Fruit fly (Drosophila melanogaster) whole organism, embryonic: ENCODE results near the gene CG6067.

ENCODE experiments used
- Ada2b ChIP-seq: fragments of 200-800 bp; sonication (Bioruptor generic); IDR thresholded peaks from 2 replicates; pipeline ENCODE4 v1.3.6; 2022; ENCODE audit warnings: missing biosample characterization, missing genetic modification characterization
- BtbVII ChIP-seq: fragments of 200-800 bp; sonication (Bioruptor generic); optimal IDR thresholded peaks from 3 replicates; lab custom pipeline; 2017; ENCODE audit warnings: missing biosample characterization, mild to moderate bottlenecking, missing genetic modification characterization
- CG10209 ChIP-seq: fragments of 200-800 bp; sonication (Bioruptor generic); optimal IDR thresholded peaks from 3 replicates; lab custom pipeline; 2017; ENCODE audit warnings: missing biosample characterization, mild to moderate bottlenecking, missing genetic modification characterization, missing genetic modification reagents
- CG10321 ChIP-seq: fragments of 200-800 bp; sonication (Bioruptor generic); IDR thresholded peaks from 2 replicates; pipeline ENCODE4 v1.3.6; 2022; ENCODE audit warnings: missing biosample characterization, missing genetic modification characterization
- CG11093 ChIP-seq: fragments of 200-800 bp; sonication (Bioruptor generic); IDR thresholded peaks from 3 replicates; pipeline ENCODE4 v1.3.6; 2022; ENCODE audit warnings: missing biosample characterization, missing genetic modification characterization
- CG11247 ChIP-seq: fragments of 200-800 bp; sonication (Bioruptor generic); IDR thresholded peaks from 2 replicates; pipeline ENCODE4 v1.3.6; 2022; ENCODE audit warnings: missing biosample characterization, missing genetic modification characterization
- CG11504 ChIP-seq: fragments of 200-800 bp; sonication (Bioruptor generic); optimal IDR thresholded peaks from 3 replicates; lab custom pipeline; 2019; ENCODE audit warnings: missing biosample characterization, mild to moderate bottlenecking, missing genetic modification characterization, moderate library complexity
- CG1233 ChIP-seq: fragments of 200-800 bp; sonication (Bioruptor generic); optimal IDR thresholded peaks from 4 replicates; lab custom pipeline; 2018; ENCODE audit warnings: missing biosample characterization, mild to moderate bottlenecking, missing genetic modification characterization
- CG13775 ChIP-seq: fragments of 200-800 bp; sonication (Bioruptor generic); optimal IDR thresholded peaks from 3 replicates; lab custom pipeline; 2017; ENCODE audit warnings: missing biosample characterization, mild to moderate bottlenecking, missing genetic modification characterization
- CG16779 ChIP-seq: fragments of 200-800 bp; sonication (Bioruptor generic); IDR thresholded peaks from 2 replicates; pipeline ENCODE4 v1.3.6; 2022; ENCODE audit warnings: missing biosample characterization, missing genetic modification characterization
- CG16813 ChIP-seq: fragments of 200-800 bp; sonication (Bioruptor generic); IDR thresholded peaks from 3 replicates; pipeline ENCODE4 v1.3.6; 2022; ENCODE audit warnings: missing biosample characterization, missing genetic modification characterization; ENCODE audit not compliant: partially characterized antibody
- CG17186 ChIP-seq: fragments of 200-800 bp; sonication (Bioruptor generic); optimal IDR thresholded peaks from 3 replicates; lab custom pipeline; 2017; ENCODE audit warnings: missing biosample characterization, missing genetic modification reagents, missing genetic modification characterization
- CG18599 ChIP-seq: fragments of 200-800 bp; sonication (Bioruptor generic); optimal IDR thresholded peaks from 3 replicates; lab custom pipeline; 2017; ENCODE audit warnings: missing biosample characterization, missing genetic modification characterization, mild to moderate bottlenecking, moderate library complexity, missing genetic modification reagents
- CG2712 ChIP-seq: fragments of 200-800 bp; optimal IDR thresholded peaks from 3 replicates; lab custom pipeline; 2019; ENCODE audit warnings: missing biosample characterization, mild to moderate bottlenecking, missing genetic modification characterization, moderate library complexity
- CG2889 ChIP-seq: fragments of 200-800 bp; sonication (Bioruptor generic); IDR thresholded peaks from 3 replicates; pipeline ENCODE4 v1.3.6; 2022; ENCODE audit warnings: missing biosample characterization, missing genetic modification characterization
- CG34376 ChIP-seq: fragments of 200-800 bp; sonication (Bioruptor generic); optimal IDR thresholded peaks from 2 replicates; lab custom pipeline; 2018; ENCODE audit warnings: missing biosample characterization, mild to moderate bottlenecking, missing genetic modification characterization
- CG4820 ChIP-seq: fragments of 200-800 bp; sonication (Bioruptor generic); optimal IDR thresholded peaks from 3 replicates; lab custom pipeline; 2016; ENCODE audit warnings: missing biosample characterization, missing genetic modification characterization
- CG6791 ChIP-seq: fragments of 200-800 bp; sonication (Bioruptor generic); IDR thresholded peaks from 3 replicates; pipeline ENCODE4 v1.3.6; 2022; ENCODE audit warnings: missing biosample characterization, missing genetic modification characterization; ENCODE audit not compliant: partially characterized antibody
- CG7963 ChIP-seq: fragments of 200-800 bp; sonication (Bioruptor generic); IDR thresholded peaks from 3 replicates; pipeline ENCODE4 v1.3.6; 2022; ENCODE audit warnings: missing biosample characterization, missing genetic modification characterization; ENCODE audit not compliant: partially characterized antibody
- CoRest ChIP-seq: fragments of 200-800 bp; sonication (Bioruptor generic); optimal IDR thresholded peaks from 3 replicates; lab custom pipeline; 2018; ENCODE audit warnings: missing biosample characterization, mild to moderate bottlenecking, missing genetic modification characterization, moderate library complexity
- Doc3 ChIP-seq: fragments of 200-800 bp; sonication (Bioruptor generic); IDR thresholded peaks from 3 replicates; pipeline ENCODE4 v1.3.6; 2022; ENCODE audit warnings: missing biosample characterization, missing genetic modification characterization; ENCODE audit not compliant: partially characterized antibody
- E2f1 ChIP-seq: fragments of 200-800 bp; sonication (Bioruptor generic); IDR thresholded peaks from 2 replicates; pipeline ENCODE4 v1.3.6; 2022; ENCODE audit warnings: missing biosample characterization, missing genetic modification characterization
- E2f2 ChIP-seq: fragments of 200-800 bp; sonication (Bioruptor generic); IDR thresholded peaks from 2 replicates; pipeline ENCODE4 v1.3.6; 2022; ENCODE audit warnings: missing biosample characterization, missing genetic modification characterization
- Eip74EF ChIP-seq, 2 experiments: fragments of 200-800 bp in 1 of 2; fragments of >200 bp in 1 of 2; sonication (Bioruptor generic) in 1 of 2; optimal IDR thresholded peaks; 2 replicates each; lab custom pipeline; 2017 to 2019; ENCODE audit warnings: missing biosample characterization in 2 of 2, missing genetic modification characterization in 2 of 2, mild to moderate bottlenecking in 1 of 2, moderate library complexity in 1 of 2
- Fer1 ChIP-seq: fragments of 200-800 bp; sonication (Bioruptor generic); optimal IDR thresholded peaks from 2 replicates; lab custom pipeline; 2017; ENCODE audit warnings: missing biosample characterization, mild to moderate bottlenecking, missing genetic modification characterization
- H2.0 ChIP-seq: fragments of 200-800 bp; sonication (Bioruptor generic); IDR thresholded peaks from 2 replicates; pipeline ENCODE4 v1.3.6; 2022; ENCODE audit warnings: missing biosample characterization, missing genetic modification characterization
- Hmx ChIP-seq: fragments of 200-800 bp; sonication (Bioruptor generic); optimal IDR thresholded peaks from 2 replicates; lab custom pipeline; 2016; ENCODE audit warnings: missing biosample characterization, missing genetic modification characterization
- Kr ChIP-seq: fragments of 200-800 bp; sonication (Bioruptor generic); optimal IDR thresholded peaks from 2 replicates; lab custom pipeline; 2017; ENCODE audit warnings: missing biosample characterization, mild to moderate bottlenecking, missing genetic modification characterization
- Lhr ChIP-seq: fragments of 200-800 bp; sonication (Bioruptor generic); optimal IDR thresholded peaks from 3 replicates; lab custom pipeline; 2017; ENCODE audit warnings: mild to moderate bottlenecking, missing biosample characterization, missing genetic modification reagents, missing genetic modification characterization
- Max ChIP-seq: fragments of 200-800 bp; sonication (Bioruptor generic); optimal IDR thresholded peaks from 2 replicates; lab custom pipeline; 2016; ENCODE audit warnings: missing biosample characterization, mild to moderate bottlenecking, missing genetic modification characterization
- Mrtf ChIP-seq: fragments of 200-800 bp; sonication (Bioruptor generic); IDR thresholded peaks from 3 replicates; pipeline ENCODE4 v1.3.6; 2022; ENCODE audit warnings: missing biosample characterization, missing genetic modification characterization
- Sox100B ChIP-seq: fragments of 200-800 bp; sonication (Bioruptor generic); optimal IDR thresholded peaks from 3 replicates; lab custom pipeline; 2018; ENCODE audit warnings: missing biosample characterization, mild to moderate bottlenecking, missing genetic modification characterization
- ac ChIP-seq: fragments of 200-800 bp; sonication (Bioruptor generic); optimal IDR thresholded peaks from 3 replicates; lab custom pipeline; 2017; ENCODE audit warnings: missing biosample characterization, mild to moderate bottlenecking, missing genetic modification characterization
- bbx ChIP-seq: fragments of 200-800 bp; sonication (Bioruptor generic); IDR thresholded peaks from 2 replicates; pipeline ENCODE4 v1.3.6; 2022; ENCODE audit warnings: missing biosample characterization, missing genetic modification characterization; ENCODE audit not compliant: partially characterized antibody
- fd64A ChIP-seq: fragments of 200-800 bp; sonication (Bioruptor generic); optimal IDR thresholded peaks from 3 replicates; lab custom pipeline; 2018; ENCODE audit warnings: missing biosample characterization, mild to moderate bottlenecking, missing genetic modification characterization
- kah ChIP-seq: fragments of 200-800 bp; sonication (Bioruptor generic); optimal IDR thresholded peaks from 2 replicates; lab custom pipeline; 2018; ENCODE audit warnings: missing biosample characterization, mild to moderate bottlenecking, missing genetic modification characterization
- kni ChIP-seq: fragments of 200-800 bp; sonication (Bioruptor generic); optimal IDR thresholded peaks from 3 replicates; lab custom pipeline; 2017; ENCODE audit warnings: mild to moderate bottlenecking, missing biosample characterization, missing genetic modification reagents, missing genetic modification characterization
- lbe ChIP-seq: fragments of 200-800 bp; sonication (Bioruptor generic); optimal IDR thresholded peaks from 2 replicates; lab custom pipeline; 2016; ENCODE audit warnings: missing biosample characterization, mild to moderate bottlenecking, missing genetic modification characterization
- ro ChIP-seq: fragments of 200-800 bp; sonication (Bioruptor generic); IDR thresholded peaks from 2 replicates; pipeline ENCODE4 v1.3.6; 2022; ENCODE audit warnings: missing biosample characterization, missing genetic modification characterization
- row ChIP-seq: fragments of 200-800 bp; sonication (Bioruptor generic); IDR thresholded peaks from 3 replicates; pipeline ENCODE4 v1.3.6; 2022; ENCODE audit warnings: missing biosample characterization, missing genetic modification characterization
- sd ChIP-seq: fragments of 200-800 bp; sonication (Bioruptor generic); optimal IDR thresholded peaks from 3 replicates; lab custom pipeline; 2018; ENCODE audit warnings: missing biosample characterization, mild to moderate bottlenecking, missing genetic modification characterization, moderate library complexity
- sisA ChIP-seq: fragments of 200-800 bp; sonication (Bioruptor generic); IDR thresholded peaks from 2 replicates; pipeline ENCODE4 v1.3.6; 2022; ENCODE audit warnings: missing biosample characterization, missing genetic modification characterization
- tap ChIP-seq: fragments of 200-800 bp; optimal IDR thresholded peaks from 3 replicates; lab custom pipeline; 2019; ENCODE audit warnings: missing biosample characterization, mild to moderate bottlenecking, missing genetic modification characterization, moderate library complexity
- toy ChIP-seq: fragments of 200-800 bp; sonication (Bioruptor generic); IDR thresholded peaks from 2 replicates; pipeline ENCODE4 v1.3.6; 2022; ENCODE audit warnings: missing biosample characterization, missing genetic modification characterization
- trem ChIP-seq: fragments of 200-800 bp; optimal IDR thresholded peaks from 3 replicates; lab custom pipeline; 2019; ENCODE audit warnings: missing biosample characterization, mild to moderate bottlenecking, missing genetic modification characterization, moderate library complexity
- unpg ChIP-seq: fragments of 200-800 bp; sonication (Bioruptor generic); optimal IDR thresholded peaks from 3 replicates; lab custom pipeline; 2018; ENCODE audit warnings: missing biosample characterization, mild to moderate bottlenecking, missing genetic modification characterization, moderate library complexity
- vnd ChIP-seq: fragments of 200-800 bp; sonication (Bioruptor generic); IDR thresholded peaks from 3 replicates; pipeline ENCODE4 v1.3.6; 2022; ENCODE audit warnings: missing biosample characterization, missing genetic modification characterization; ENCODE audit not compliant: partially characterized antibody

Gene CG6067

DNA sequence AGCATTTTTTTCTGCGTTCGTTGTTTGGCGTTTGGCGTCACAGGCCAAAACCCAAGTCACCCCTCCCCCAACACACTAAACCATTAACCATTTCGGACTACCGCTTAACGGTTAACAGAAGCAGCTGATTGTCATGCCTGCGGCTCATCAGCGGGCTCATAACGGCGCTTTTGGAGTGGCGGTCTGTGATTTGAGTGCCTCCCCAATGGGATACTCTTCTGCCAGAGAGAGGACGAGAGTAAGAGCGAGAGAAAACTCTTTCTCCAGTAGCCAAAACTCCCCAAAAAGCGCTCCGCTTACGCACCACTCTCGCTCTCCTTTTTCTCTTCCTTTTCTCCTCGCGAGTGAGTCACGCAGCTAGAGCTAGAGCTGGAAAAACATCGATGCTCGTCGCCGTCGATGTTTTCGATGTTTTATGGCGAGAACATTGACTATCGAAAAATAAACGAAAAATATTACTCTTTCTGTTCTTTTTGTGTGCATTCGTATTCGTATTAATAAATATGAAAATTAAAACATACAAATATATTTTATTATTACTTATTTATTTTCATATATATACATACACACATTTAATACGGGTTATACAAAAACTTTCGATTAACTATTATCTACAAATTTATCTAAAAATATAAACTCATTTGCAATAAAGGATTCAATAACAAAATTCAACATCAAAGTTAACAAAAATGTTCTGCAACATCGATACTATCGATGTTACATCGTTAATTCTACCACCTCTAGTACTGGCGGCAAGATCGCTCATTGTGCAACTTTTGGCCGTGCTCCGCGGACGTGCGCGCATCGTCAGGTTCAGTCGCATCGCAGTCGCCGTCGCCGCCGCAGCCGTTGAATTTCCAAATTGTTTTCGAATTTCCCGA lies 10.3 kb downstream of the CG6067 start, which contains the start of gene Grip (continued):
- no peak for TF ChIP-seq Fer1 (GFP tag; lab: Kevin White, UChicago)
- TF ChIP-seq CG10209: peak; percentile 26
- TF ChIP-seq Max (GFP tag; lab: Kevin White, UChicago): peak; percentile 6
- no peak for TF ChIP-seq ro (GFP tag; lab: Robert Waterston, UW)
- no peak for TF ChIP-seq Hmx (GFP tag; lab: Kevin White, UChicago)
- TF ChIP-seq fd64A (GFP tag; lab: Kevin White, UChicago): no peak
- no peak for TF ChIP-seq lbe (GFP tag; lab: Kevin White, UChicago)
- TF ChIP-seq CG1233 (GFP tag; lab: Kevin White, UChicago): peak; percentile 8
- TF ChIP-seq CoRest (tag; lab: Kevin White, UChicago): peak; percentile 62
- TF ChIP-seq ac: no peak
- no peak for TF ChIP-seq CG18599 (GFP tag; lab: Kevin White, UChicago)
- peak; percentile 27 for TF ChIP-seq trem (tag; lab: Kevin White, UChicago)
- peak; percentile 5; the same call in 1 of the 2 replicates for TF ChIP-seq Ada2b (GFP tag; lab: Robert Waterston, UW)
- no peak for TF ChIP-seq Lhr (GFP tag; lab: Kevin White, UChicago)
- no peak for TF ChIP-seq CG10321 (GFP tag; lab: Robert Waterston, UW)
- no peak for TF ChIP-seq E2f2 (GFP tag; lab: Robert Waterston, UW)
- TF ChIP-seq BtbVII: no peak
- no peak for TF ChIP-seq toy (GFP tag; lab: Robert Waterston, UW)
- TF ChIP-seq row: peak; percentile 72
- TF ChIP-seq Kr (GFP tag; lab: Kevin White, UChicago): no peak
- TF ChIP-seq CG11504 (tag; lab: Kevin White, UChicago): peak; percentile 80
- TF ChIP-seq H2.0 (GFP tag; lab: Robert Waterston, UW): 0 out of 2 replicates have a peak, but pooled peaks have one; percentile 13
- no peak for TF ChIP-seq CG17186 (GFP tag; lab: Kevin White, UChicago)
- TF ChIP-seq sd (tag; lab: Kevin White, UChicago): no peak
- TF ChIP-seq CG11247 (GFP tag; lab: Robert Waterston, UW): no peak
- no peak for TF ChIP-seq Mrtf (GFP tag; lab: Robert Waterston, UW)
- TF ChIP-seq Sox100B (GFP tag; lab: Kevin White, UChicago): peak; percentile 48
- TF ChIP-seq Eip74EF (GFP tag; optimal IDR thresholded peaks at IDR 0.05; lab: Kevin White, UChicago): peak in 1 of 2 experiments; percentile 2
- no peak for TF ChIP-seq CG16779
- TF ChIP-seq Doc3 (GFP tag; lab: Robert Waterston, UW): 0 out of 3 replicates have a peak, but pooled peaks have one; percentile 42
- no peak for TF ChIP-seq tap
- no peak for TF ChIP-seq kni (GFP tag; lab: Kevin White, UChicago)
- no peak; the same call in 1 of the 2 replicates for TF ChIP-seq E2f1 (GFP tag; lab: Robert Waterston, UW)
- peak; percentile 64 for TF ChIP-seq CG13775 (GFP tag; lab: Kevin White, UChicago)
- TF ChIP-seq bbx: peak; percentile 59
- no peak for TF ChIP-seq CG2889
- TF ChIP-seq CG6791 (GFP tag; lab: Robert Waterston, UW): peak; percentile 42
- TF ChIP-seq CG16813 (GFP tag; lab: Robert Waterston, UW): peak; percentile 67
- TF ChIP-seq unpg: no peak
- TF ChIP-seq kah (GFP tag; lab: Kevin White, UChicago): no peak
- TF ChIP-seq CG2712: peak; percentile 71
- TF ChIP-seq vnd (GFP tag; lab: Robert Waterston, UW): peak; percentile 51; the same call in 1 of the 3 replicates
- no peak for TF ChIP-seq sisA (GFP tag; lab: Robert Waterston, UW)
- no peak for TF ChIP-seq CG11093 (GFP tag; lab: Robert Waterston, UW)
- TF ChIP-seq CG34376: no peak
- TF ChIP-seq CG4820 (GFP tag; lab: Kevin White, UChicago): peak; percentile 9
- TF ChIP-seq CG7963 (GFP tag; lab: Robert Waterston, UW): 0 out of 3 replicates have a peak, but pooled peaks have one; percentile 30
